Worm (Caenorhabditis elegans): Measurements from ENCODE around the gene F31E8.4.

ce11 chrII:6822347-6822746 lies 22.4 kb upstream of the F31E8.4 start:
- TF ChIP-seq nfya-1 (tag; optimal IDR thresholded peaks at IDR 0.05) (peak; percentile 57), ttx-3 (tag; optimal IDR thresholded peaks at IDR 0.05) (no peak), nhr-11 (tag; optimal IDR thresholded peaks at IDR 0.05) (no peak), sdc-2 (tag; optimal IDR thresholded peaks at IDR 0.05) (no peak), pag-3 (tag; optimal IDR thresholded peaks at IDR 0.05; ENCODE audit: borderline replicate concordance) (no peak), F13H6.1 (tag; optimal IDR thresholded peaks at IDR 0.05) (no peak), C38D4.7 (GFP tag; optimal IDR thresholded peaks at IDR 0.05) (no peak), C08G9.2 (tag; optimal IDR thresholded peaks at IDR 0.05) (no peak), hlh-6 (tag; optimal IDR thresholded peaks at IDR 0.05) (no peak)
